Fruit fly (Drosophila melanogaster) whole organism, wandering third instar larva: ENCODE data around the gene CG12010.

Experiments used
- CG32264 ChIP-seq: fragments of 200-800 bp; sonication (Bioruptor generic); optimal IDR thresholded peaks from 2 replicates; lab custom pipeline; 2016; ENCODE audit warnings: missing biosample characterization, missing genetic modification characterization
- CrebA ChIP-seq: fragments of 200-800 bp; sonication (Bioruptor generic); optimal IDR thresholded peaks from 2 replicates; lab custom pipeline; 2016; ENCODE audit warnings: missing biosample characterization, mild to moderate bottlenecking, missing genetic modification characterization, borderline replicate concordance
- Dif ChIP-seq: fragments of 200-275, 200-300 bp; sonication (Bioruptor generic); optimal IDR thresholded peaks from 2 replicates; lab custom pipeline; 2018; ENCODE audit warnings: missing biosample characterization, missing genetic modification characterization; ENCODE audit not compliant: partially characterized antibody
- GATAd ChIP-seq: sonication (Bioruptor generic); optimal IDR thresholded peaks from 2 replicates; lab custom pipeline; 2016; ENCODE audit warnings: missing biosample characterization, missing genetic modification characterization
- HLH106 ChIP-seq: fragments of 200-800 bp; optimal IDR thresholded peaks from 3 replicates; lab custom pipeline; 2019; ENCODE audit warnings: missing biosample characterization, mild to moderate bottlenecking, missing genetic modification characterization, moderate library complexity
- Hnf4 ChIP-seq: fragments of 200-800 bp; sonication (Bioruptor generic); optimal IDR thresholded peaks from 2 replicates; lab custom pipeline; 2016; ENCODE audit warnings: missing biosample characterization, mild to moderate bottlenecking, missing genetic modification characterization
- Hr78 ChIP-seq: fragments of >200 bp; optimal IDR thresholded peaks from 2 replicates; lab custom pipeline; 2017; ENCODE audit warnings: missing biosample characterization, missing genetic modification characterization
- Hr83 ChIP-seq: fragments of 200-300 bp; sonication (Bioruptor generic); optimal IDR thresholded peaks from 2 replicates; lab custom pipeline; 2016; ENCODE audit warnings: missing biosample characterization, mild to moderate bottlenecking, missing genetic modification characterization, moderate library complexity; ENCODE audit not compliant: poor library complexity, severe bottlenecking
- Jra ChIP-seq: sonication (Bioruptor generic); optimal IDR thresholded peaks from 2 replicates; lab custom pipeline; 2016; ENCODE audit warnings: missing biosample characterization, missing genetic modification characterization
- Mio ChIP-seq: sonication (Bioruptor generic); optimal IDR thresholded peaks from 2 replicates; lab custom pipeline; 2016; ENCODE audit warnings: missing biosample characterization, missing genetic modification characterization
- Myc ChIP-seq: fragments of >200 bp; optimal IDR thresholded peaks from 2 replicates; lab custom pipeline; 2017
- N ChIP-seq: fragments of >200 bp; optimal IDR thresholded peaks from 2 replicates; lab custom pipeline; 2018; ENCODE audit warnings: missing biosample characterization, missing external identifiers, missing genetic modification characterization
- OdsH ChIP-seq: fragments of 200-800 bp; sonication (Bioruptor generic); optimal IDR thresholded peaks from 2 replicates; lab custom pipeline; 2016; ENCODE audit warnings: missing biosample characterization, mild to moderate bottlenecking, missing genetic modification characterization
- Rel ChIP-seq, 2 experiments: fragments of 200-800 bp; sonication (Bioruptor generic) in 1 of 2; optimal IDR thresholded peaks; 2 replicates in 1 of 2; 3 replicates in 1 of 2; lab custom pipeline; 2016 to 2019; ENCODE audit warnings: mild to moderate bottlenecking in 2 of 2, missing biosample characterization in 2 of 2, missing genetic modification characterization in 2 of 2, moderate library complexity in 1 of 2
- Sp1 ChIP-seq: fragments of 200-800 bp; sonication (Bioruptor generic); optimal IDR thresholded peaks from 3 replicates; lab custom pipeline; 2019; ENCODE audit warnings: missing biosample characterization, mild to moderate bottlenecking, missing genetic modification characterization, moderate library complexity
- Vsx2 ChIP-seq: fragments of 200-300, 225-300 bp; sonication (Bioruptor generic); optimal IDR thresholded peaks from 2 replicates; lab custom pipeline; 2018; ENCODE audit warnings: missing biosample characterization, missing genetic modification characterization; ENCODE audit not compliant: partially characterized antibody
- br ChIP-seq: fragments of 200-800 bp; sonication (Bioruptor generic); optimal IDR thresholded peaks from 2 replicates; lab custom pipeline; 2016; ENCODE audit warnings: missing biosample characterization, missing genetic modification characterization
- brk ChIP-seq: fragments of 200-800 bp; sonication (Bioruptor generic); optimal IDR thresholded peaks from 2 replicates; lab custom pipeline; 2016; ENCODE audit warnings: missing biosample characterization, mild to moderate bottlenecking, missing genetic modification characterization
- dl ChIP-seq, 2 experiments: fragments of 175-275, 200-275 bp in 1 of 2; fragments of 200-275 bp in 1 of 2; sonication (Bioruptor generic); optimal IDR thresholded peaks; lab custom pipeline; 2018; ENCODE audit warnings: mild to moderate bottlenecking in 2 of 2, missing biosample characterization in 2 of 2, missing genetic modification characterization in 2 of 2, moderate library complexity in 2 of 2; ENCODE audit not compliant: partially characterized antibody in 2 of 2, insufficient read depth in 1 of 2
- dmrt93B ChIP-seq: fragments of 200-800 bp; sonication (Bioruptor generic); optimal IDR thresholded peaks from 2 replicates; lab custom pipeline; 2018; ENCODE audit warnings: missing biosample characterization, mild to moderate bottlenecking, missing genetic modification characterization
- ey ChIP-seq: fragments of 200-800 bp; sonication (Bioruptor generic); optimal IDR thresholded peaks from 2 replicates; lab custom pipeline; 2016; ENCODE audit warnings: missing biosample characterization, missing genetic modification characterization
- foxo ChIP-seq, 2 experiments: fragments of 200-800 bp; sonication (Bioruptor generic); optimal IDR thresholded peaks; 2 replicates in 1 of 2; 3 replicates in 1 of 2; lab custom pipeline; 2016 to 2017; ENCODE audit warnings: missing biosample characterization in 2 of 2, missing genetic modification characterization in 2 of 2
- fru ChIP-seq: fragments of 200-800 bp; sonication (Bioruptor generic); optimal IDR thresholded peaks from 3 replicates; lab custom pipeline; 2016; ENCODE audit warnings: missing biosample characterization, mild to moderate bottlenecking, missing genetic modification characterization
- h ChIP-seq: fragments of 200-800 bp; sonication (Bioruptor generic); optimal IDR thresholded peaks from 3 replicates; lab custom pipeline; 2016; ENCODE audit warnings: missing biosample characterization, mild to moderate bottlenecking, missing genetic modification characterization
- jim ChIP-seq: fragments of 175-275, 200-325 bp; sonication (Bioruptor generic); optimal IDR thresholded peaks from 2 replicates; lab custom pipeline; 2016; ENCODE audit warnings: missing biosample characterization, mild to moderate bottlenecking, missing genetic modification characterization
- psq ChIP-seq: fragments of 200-800 bp; sonication (Bioruptor generic); optimal IDR thresholded peaks from 3 replicates; lab custom pipeline; 2017; ENCODE audit warnings: missing biosample characterization, mild to moderate bottlenecking, missing genetic modification characterization, moderate library complexity
- sage ChIP-seq: fragments of 200-800 bp; sonication (Bioruptor generic); optimal IDR thresholded peaks from 2 replicates; lab custom pipeline; 2016; ENCODE audit warnings: missing biosample characterization, mild to moderate bottlenecking, missing genetic modification characterization
- sv ChIP-seq: fragments of 200-800 bp; sonication (Bioruptor generic); optimal IDR thresholded peaks from 3 replicates; lab custom pipeline; 2016; ENCODE audit warnings: missing biosample characterization, missing genetic modification characterization
- tai ChIP-seq: sonication (Bioruptor generic); optimal IDR thresholded peaks from 2 replicates; lab custom pipeline; 2016; ENCODE audit warnings: missing biosample characterization, missing genetic modification characterization
- usp ChIP-seq: fragments of >200 bp; optimal IDR thresholded peaks from 2 replicates; lab custom pipeline; 2017; ENCODE audit warnings: missing biosample characterization, missing genetic modification characterization
- woc ChIP-seq: sonication (Bioruptor generic); optimal IDR thresholded peaks from 2 replicates; lab custom pipeline; 2016; ENCODE audit warnings: missing biosample characterization, mild to moderate bottlenecking, missing genetic modification characterization

CG12010 gene

dm6 chr3L:3418207-3419086 lies 44.4 kb downstream of the CG12010 start (continued):
- TF ChIP-seq ey (GFP tag; lab: Kevin White, UChicago): peak; percentile 70
- no peak for TF ChIP-seq jim (GFP tag; lab: Kevin White, UChicago)

- TF ChIP-seq Hr78 (GFP tag; lab: Kevin White, UChicago): no peak
- TF ChIP-seq Dif: no peak
These were observed 45.5 kb downstream of the CG12010 start for dm6 chr3L:3419369-3420232.

dm6 chr3L:3420237-3420643 lies 46.2 kb downstream of the CG12010 start:
- TF ChIP-seq OdsH (GFP tag; lab: Kevin White, UChicago): peak; percentile 48
- TF ChIP-seq h (GFP tag; lab: Kevin White, UChicago): peak; percentile 15
- peak; percentile 39 for TF ChIP-seq Dif
- TF ChIP-seq Sp1 (GFP tag; lab: Kevin White, UChicago): no peak
- no peak for TF ChIP-seq woc (GFP tag; lab: Kevin White, UChicago)
- TF ChIP-seq dl (GFP tag; optimal IDR thresholded peaks at IDR 0.05; lab: Kevin White, UChicago; ENCODE audit: insufficient read depth in 1 of 2, partially characterized antibody in 2 of 2): peak in 1 of 2 experiments; percentile 63
- peak; percentile 56 for TF ChIP-seq Hr83 (GFP tag; lab: Kevin White, UChicago)
- peak; percentile 62 for TF ChIP-seq brk (GFP tag; lab: Kevin White, UChicago)
- peak; percentile 70 for TF ChIP-seq Rel (GFP tag; optimal IDR thresholded peaks at IDR 0.05; lab: Kevin White, UChicago)
- peak; percentile 29 for TF ChIP-seq Rel (tag; optimal IDR thresholded peaks at IDR 0.05; lab: Kevin White, UChicago)
- TF ChIP-seq foxo (GFP tag; optimal IDR thresholded peaks at IDR 0.05; lab: Kevin White, UChicago): peak in 1 of 2 experiments; percentile 38
- no peak for TF ChIP-seq sv (GFP tag; lab: Kevin White, UChicago)
- TF ChIP-seq CrebA: peak; percentile 71
- no peak for TF ChIP-seq HLH106 (tag; lab: Kevin White, UChicago)
- TF ChIP-seq CG32264 (GFP tag; lab: Kevin White, UChicago): peak; percentile 15
- no peak for TF ChIP-seq Myc (lab: Kevin White, UChicago)
- TF ChIP-seq sage (GFP tag; lab: Kevin White, UChicago): peak; percentile 51
- no peak for TF ChIP-seq jim (GFP tag; lab: Kevin White, UChicago)
- TF ChIP-seq GATAd (GFP tag; lab: Kevin White, UChicago): no peak
- TF ChIP-seq N (GFP tag; lab: Kevin White, UChicago): peak; percentile 37
- TF ChIP-seq, all 38 proteins: peak for 12

dm6 chr3L:3420674-3421073 lies 46.6 kb downstream of the CG12010 start:
- TF ChIP-seq br (GFP tag; lab: Kevin White, UChicago): no peak
- TF ChIP-seq Vsx2 (GFP tag; lab: Kevin White, UChicago): no peak
- no peak for TF ChIP-seq Mio (GFP tag; lab: Kevin White, UChicago)
- TF ChIP-seq h (GFP tag; lab: Kevin White, UChicago): no peak
- no peak for TF ChIP-seq sage (GFP tag; lab: Kevin White, UChicago)
- no peak for TF ChIP-seq GATAd (GFP tag; lab: Kevin White, UChicago)
- TF ChIP-seq Sp1 (GFP tag; lab: Kevin White, UChicago): no peak
- TF ChIP-seq Hnf4 (GFP tag; lab: Kevin White, UChicago): no peak
- TF ChIP-seq foxo (GFP tag; optimal IDR thresholded peaks at IDR 0.05; lab: Kevin White, UChicago): no peak
- TF ChIP-seq HLH106 (tag; lab: Kevin White, UChicago): no peak
- TF ChIP-seq usp: no peak
- TF ChIP-seq psq (GFP tag; lab: Kevin White, UChicago): no peak
- TF ChIP-seq Rel (GFP tag; optimal IDR thresholded peaks at IDR 0.05; lab: Kevin White, UChicago): no peak
- TF ChIP-seq Rel (tag; optimal IDR thresholded peaks at IDR 0.05; lab: Kevin White, UChicago): no peak
- TF ChIP-seq brk (GFP tag; lab: Kevin White, UChicago): no peak
- no peak for TF ChIP-seq tai (GFP tag; lab: Kevin White, UChicago)
- no peak for TF ChIP-seq dmrt93B (GFP tag; lab: Kevin White, UChicago)
- no peak for TF ChIP-seq N (GFP tag; lab: Kevin White, UChicago)
- no peak for TF ChIP-seq fru (GFP tag; lab: Kevin White, UChicago)
- no peak for TF ChIP-seq CG32264 (GFP tag; lab: Kevin White, UChicago)
- no peak for TF ChIP-seq Jra (GFP tag; lab: Kevin White, UChicago)
